Fruit fly (Drosophila melanogaster) whole organism, embryonic: ENCODE results near the gene N.

Source experiments
- Asciz ChIP-seq: fragments of 200-800 bp; sonication (Bioruptor generic); optimal IDR thresholded peaks from 2 replicates; lab custom pipeline; 2017; ENCODE audit warnings: missing biosample characterization, mild to moderate bottlenecking, missing genetic modification characterization, missing genetic modification reagents
- Awh ChIP-seq: fragments of 200-800 bp; sonication (Bioruptor generic); IDR thresholded peaks from 2 replicates; pipeline ENCODE4, ENCODE4 v1.3.6; 2022; ENCODE audit warnings: missing biosample characterization, missing genetic modification characterization
- Blimp-1 ChIP-seq: fragments of 200-800 bp; sonication (Bioruptor generic); optimal IDR thresholded peaks from 3 replicates; lab custom pipeline; 2018; ENCODE audit warnings: missing biosample characterization, missing genetic modification characterization, mild to moderate bottlenecking, moderate library complexity, missing genetic modification reagents
- BtbVII ChIP-seq: fragments of 200-800 bp; sonication (Bioruptor generic); optimal IDR thresholded peaks from 3 replicates; lab custom pipeline; 2017; ENCODE audit warnings: missing biosample characterization, mild to moderate bottlenecking, missing genetic modification characterization
- CG11456 ChIP-seq: fragments of 200-800 bp; sonication (Bioruptor generic); IDR thresholded peaks from 3 replicates; pipeline ENCODE4 v1.3.6; 2022; ENCODE audit warnings: missing biosample characterization, missing genetic modification characterization
- CG11696 ChIP-seq: fragments of 200-800 bp; sonication (Bioruptor generic); IDR thresholded peaks from 2 replicates; pipeline ENCODE4 v1.3.6; 2022; ENCODE audit warnings: missing biosample characterization, missing genetic modification characterization
- CG12104 ChIP-seq: fragments of 200-800 bp; sonication (Bioruptor generic); optimal IDR thresholded peaks from 3 replicates; lab custom pipeline; 2016; ENCODE audit warnings: missing biosample characterization, missing genetic modification characterization
- CG12659 ChIP-seq: fragments of 200-800 bp; sonication (Bioruptor generic); optimal IDR thresholded peaks from 3 replicates; lab custom pipeline; 2017; ENCODE audit warnings: mild to moderate bottlenecking, missing biosample characterization, missing genetic modification reagents, missing genetic modification characterization
- CG15269 ChIP-seq: fragments of 200-800 bp; sonication (Bioruptor generic); optimal IDR thresholded peaks from 2 replicates; lab custom pipeline; 2018; ENCODE audit warnings: missing biosample characterization, mild to moderate bottlenecking, missing genetic modification characterization, moderate library complexity
- CG15601 ChIP-seq: fragments of 200-800 bp; sonication (Bioruptor generic); optimal IDR thresholded peaks from 3 replicates; lab custom pipeline; 2019; ENCODE audit warnings: missing biosample characterization, mild to moderate bottlenecking, missing genetic modification characterization, moderate library complexity
- CG18476 ChIP-seq: fragments of 200-800 bp; sonication (Bioruptor generic); optimal IDR thresholded peaks from 2 replicates; lab custom pipeline; 2016; ENCODE audit warnings: missing biosample characterization, mild to moderate bottlenecking, missing genetic modification characterization
- CG30403 ChIP-seq: fragments of 200-800 bp; sonication (Bioruptor generic); optimal IDR thresholded peaks from 3 replicates; lab custom pipeline; 2016; ENCODE audit warnings: missing biosample characterization, missing genetic modification characterization
- CG7357 ChIP-seq: fragments of 200-800 bp; sonication (Bioruptor generic); IDR thresholded peaks from 3 replicates; pipeline ENCODE4 v1.3.6; 2022; ENCODE audit warnings: missing biosample characterization, missing genetic modification characterization
- CG8290 ChIP-seq, 3 experiments: fragments of 200-800 bp; sonication (Bioruptor generic); optimal IDR thresholded peaks; 2 replicates each; lab custom pipeline; 2016 to 2019; ENCODE audit warnings: missing biosample characterization in 3 of 3, missing genetic modification characterization in 3 of 3, mild to moderate bottlenecking in 2 of 3, moderate library complexity in 1 of 3
- CG9215 ChIP-seq: fragments of 200-800 bp; sonication (Bioruptor generic); IDR thresholded peaks from 2 replicates; pipeline ENCODE4 v1.3.6; 2022; ENCODE audit warnings: missing biosample characterization, missing genetic modification characterization
- CG9797 ChIP-seq: fragments of 200-800 bp; sonication (Bioruptor generic); optimal IDR thresholded peaks from 3 replicates; lab custom pipeline; 2018; ENCODE audit warnings: missing biosample characterization, mild to moderate bottlenecking, missing genetic modification characterization
- Camta ChIP-seq: fragments of 200-800 bp; sonication (Bioruptor generic); optimal IDR thresholded peaks from 2 replicates; lab custom pipeline; 2016; ENCODE audit warnings: missing biosample characterization, missing genetic modification characterization
- Drgx ChIP-seq: fragments of 200-800 bp; sonication (Bioruptor generic); IDR thresholded peaks from 2 replicates; pipeline ENCODE4 v1.3.6; 2022; ENCODE audit warnings: missing biosample characterization, missing genetic modification characterization
- HLH54F ChIP-seq: fragments of 200-800 bp; sonication (Bioruptor generic); optimal IDR thresholded peaks from 3 replicates; lab custom pipeline; 2016; ENCODE audit warnings: missing biosample characterization, missing genetic modification characterization
- Hr51 ChIP-seq, 2 experiments: fragments of 200-800 bp; sonication (Bioruptor generic); optimal IDR thresholded peaks; 2 replicates in 1 of 2; 3 replicates in 1 of 2; lab custom pipeline; 2016 to 2018; ENCODE audit warnings: missing biosample characterization in 2 of 2, missing genetic modification characterization in 2 of 2, mild to moderate bottlenecking in 1 of 2, moderate library complexity in 1 of 2
- Lhr ChIP-seq: fragments of 200-800 bp; sonication (Bioruptor generic); optimal IDR thresholded peaks from 3 replicates; lab custom pipeline; 2017; ENCODE audit warnings: mild to moderate bottlenecking, missing biosample characterization, missing genetic modification reagents, missing genetic modification characterization
- NfI ChIP-seq: fragments of 200-800 bp; sonication (Bioruptor generic); optimal IDR thresholded peaks from 3 replicates; lab custom pipeline; 2018; ENCODE audit warnings: missing biosample characterization, mild to moderate bottlenecking, missing genetic modification characterization, moderate library complexity
- Oli ChIP-seq: fragments of 200-800 bp; sonication (Bioruptor generic); optimal IDR thresholded peaks from 2 replicates; lab custom pipeline; 2018; ENCODE audit warnings: missing biosample characterization, mild to moderate bottlenecking, missing genetic modification characterization, moderate library complexity
- Optix ChIP-seq: fragments of 200-800 bp; sonication (Bioruptor generic); IDR thresholded peaks from 3 replicates; pipeline ENCODE4 v1.3.6; 2022; ENCODE audit warnings: missing biosample characterization, missing genetic modification characterization
- Trl ChIP-seq, 3 experiments: fragments of >200 bp in 2 of 3; fragments of 200-800 bp in 1 of 3; sonication (Bioruptor generic) in 1 of 3; optimal IDR thresholded peaks; 2 replicates in 1 of 3; 3 replicates in 2 of 3; lab custom pipeline; 2016 to 2017; ENCODE audit warnings: missing biosample characterization in 1 of 3, missing genetic modification characterization in 1 of 3
- Usf ChIP-seq: fragments of 200-800 bp; sonication (Bioruptor generic); optimal IDR thresholded peaks from 2 replicates; lab custom pipeline; 2017; ENCODE audit warnings: missing genotype, missing biosample characterization, missing genetic modification characterization
- Xbp1 ChIP-seq: fragments of 200-800 bp; sonication (Bioruptor generic); optimal IDR thresholded peaks from 3 replicates; lab custom pipeline; 2016; ENCODE audit warnings: missing biosample characterization, mild to moderate bottlenecking, missing genetic modification characterization
- Xrp1 ChIP-seq: fragments of 200-800 bp; sonication (Bioruptor generic); IDR thresholded peaks from 2 replicates; pipeline ENCODE4 v1.3.6; 2022; ENCODE audit warnings: missing biosample characterization, missing genetic modification characterization
- abd-A ChIP-seq: fragments of 200-800 bp; sonication (Bioruptor generic); optimal IDR thresholded peaks from 3 replicates; lab custom pipeline; 2019; ENCODE audit warnings: missing biosample characterization, mild to moderate bottlenecking, missing genetic modification characterization, moderate library complexity
- ap ChIP-seq: fragments of 200-800 bp; sonication (Bioruptor generic); IDR thresholded peaks from 2 replicates; pipeline ENCODE4 v1.3.6; 2022; ENCODE audit warnings: missing biosample characterization, missing genetic modification characterization
- chinmo ChIP-seq: fragments of 200-800 bp; sonication (Bioruptor generic); IDR thresholded peaks from 4 replicates; pipeline ENCODE4 v1.3.6; 2022; ENCODE audit warnings: missing biosample characterization, missing genetic modification characterization; ENCODE audit not compliant: partially characterized antibody
- dmrt99B ChIP-seq: fragments of 200-800 bp; sonication (Bioruptor generic); optimal IDR thresholded peaks from 2 replicates; lab custom pipeline; 2018; ENCODE audit warnings: missing biosample characterization, mild to moderate bottlenecking, missing genetic modification characterization, moderate library complexity
- exex ChIP-seq: fragments of 200-800 bp; sonication (Bioruptor generic); optimal IDR thresholded peaks from 4 replicates; lab custom pipeline; 2018; ENCODE audit warnings: missing biosample characterization, mild to moderate bottlenecking, missing genetic modification characterization, moderate library complexity
- fd3F ChIP-seq: fragments of 200-800 bp; sonication (Bioruptor generic); optimal IDR thresholded peaks from 2 replicates; lab custom pipeline; 2018; ENCODE audit warnings: missing biosample characterization, mild to moderate bottlenecking, missing genetic modification characterization, moderate library complexity
- ftz-f1 ChIP-seq: fragments of 200-800 bp; sonication (Bioruptor generic); optimal IDR thresholded peaks from 2 replicates; lab custom pipeline; 2016; ENCODE audit warnings: missing biosample characterization, missing genetic modification characterization
- gsb-n ChIP-seq: fragments of 200-800 bp; sonication (Bioruptor generic); optimal IDR thresholded peaks from 3 replicates; lab custom pipeline; 2018; ENCODE audit warnings: missing biosample characterization, mild to moderate bottlenecking, missing genetic modification characterization
- ind ChIP-seq: fragments of 200-800 bp; sonication (Bioruptor generic); optimal IDR thresholded peaks from 3 replicates; lab custom pipeline; 2016; ENCODE audit warnings: missing biosample characterization, missing genetic modification characterization
- inv ChIP-seq: fragments of 200-800 bp; sonication (Bioruptor generic); IDR thresholded peaks from 2 replicates; pipeline ENCODE4 v1.3.6; 2022; ENCODE audit warnings: missing biosample characterization, missing genetic modification characterization; ENCODE audit not compliant: partially characterized antibody
- klu ChIP-seq: fragments of 200-800 bp; sonication (Bioruptor generic); IDR thresholded peaks from 2 replicates; pipeline ENCODE4 v1.3.6; 2022; ENCODE audit warnings: missing biosample characterization, missing genetic modification characterization
- lmd ChIP-seq: fragments of 200-800 bp; sonication (Bioruptor generic); IDR thresholded peaks from 2 replicates; pipeline ENCODE4 v1.3.6; 2022; ENCODE audit warnings: missing biosample characterization, missing genetic modification characterization
- nmo ChIP-seq: fragments of 200-800 bp; sonication (Bioruptor generic); optimal IDR thresholded peaks from 2 replicates; lab custom pipeline; 2018; ENCODE audit warnings: missing biosample characterization, mild to moderate bottlenecking, missing genetic modification characterization, moderate library complexity
- run ChIP-seq: fragments of 200-800 bp; sonication (Bioruptor generic); optimal IDR thresholded peaks from 3 replicates; lab custom pipeline; 2018; ENCODE audit warnings: missing biosample characterization, mild to moderate bottlenecking, missing genetic modification characterization
- sd ChIP-seq: fragments of 200-800 bp; sonication (Bioruptor generic); optimal IDR thresholded peaks from 3 replicates; lab custom pipeline; 2018; ENCODE audit warnings: missing biosample characterization, mild to moderate bottlenecking, missing genetic modification characterization, moderate library complexity
- sob ChIP-seq: fragments of 200-800 bp; sonication (Bioruptor generic); IDR thresholded peaks from 2 replicates; pipeline ENCODE4 v1.3.6; 2022; ENCODE audit warnings: missing biosample characterization, missing genetic modification characterization
- stwl ChIP-seq: fragments of 200-800 bp; sonication (Bioruptor generic); optimal IDR thresholded peaks from 3 replicates; lab custom pipeline; 2018; ENCODE audit warnings: missing biosample characterization, mild to moderate bottlenecking, missing genetic modification characterization, moderate library complexity
- twi ChIP-seq: fragments of 200-800 bp; optimal IDR thresholded peaks from 2 replicates; lab custom pipeline; 2019; ENCODE audit warnings: missing biosample characterization, mild to moderate bottlenecking, missing genetic modification characterization, moderate library complexity
- zen ChIP-seq: fragments of 200-800 bp; sonication (Bioruptor generic); optimal IDR thresholded peaks from 3 replicates; lab custom pipeline; 2018; ENCODE audit warnings: missing biosample characterization, mild to moderate bottlenecking, missing genetic modification characterization, moderate library complexity
- zen2 ChIP-seq: fragments of 200-800 bp; sonication (Bioruptor generic); IDR thresholded peaks from 3 replicates; pipeline ENCODE4 v1.3.6; 2022; ENCODE audit warnings: missing biosample characterization, missing genetic modification characterization; ENCODE audit not compliant: partially characterized antibody

N gene

DNA sequence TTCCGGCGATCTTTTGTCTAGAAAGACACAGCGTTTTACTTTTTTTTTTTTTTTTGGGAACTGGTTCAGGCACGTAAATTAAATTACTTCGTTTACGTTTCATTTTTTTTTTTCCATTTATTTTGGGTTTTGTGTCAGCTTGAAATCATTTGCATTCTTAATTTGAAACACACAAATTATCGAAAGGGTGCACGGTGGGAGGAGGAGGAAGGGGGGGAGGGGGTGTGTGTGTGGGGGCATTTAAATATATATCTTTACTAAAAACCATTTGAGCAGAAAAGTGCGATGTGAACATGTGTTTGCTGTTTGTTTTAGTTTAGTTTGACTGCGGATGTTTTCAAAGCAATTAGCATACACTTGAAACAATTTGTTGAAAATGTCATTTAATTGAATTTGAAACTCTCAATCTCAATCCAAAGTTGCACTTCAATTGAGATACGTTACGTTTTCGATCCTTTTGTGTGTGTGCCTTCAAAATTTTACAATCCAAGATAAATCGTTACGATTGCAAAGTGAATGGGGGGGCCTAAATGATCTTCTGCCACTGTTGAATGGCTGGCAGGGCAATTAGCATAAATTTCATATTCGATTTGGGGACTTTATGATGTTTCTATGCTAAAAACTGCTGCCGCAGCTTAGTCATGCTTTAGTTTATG, 22.5 kb downstream of the N start (continued):
- TF ChIP-seq ap (GFP tag; lab: Robert Waterston, UW) (no peak), exex (no peak), zen2 (GFP tag; lab: Robert Waterston, UW) (no peak), chinmo (GFP tag; lab: Robert Waterston, UW) (0 out of 4 replicates have a peak, but pooled peaks have one; percentile 22), zen (tag; lab: Kevin White, UChicago) (no peak), Lhr (no peak), klu (0 out of 2 replicates have a peak, but pooled peaks have one; percentile 14), CG15601 (tag; lab: Kevin White, UChicago) (no peak), CG11456 (GFP tag; lab: Robert Waterston, UW) (no peak), inv (no peak), Xrp1 (GFP tag; lab: Robert Waterston, UW) (0 out of 2 replicates have a peak, but pooled peaks have one; percentile 8), CG30403 (GFP tag; lab: Kevin White, UChicago) (peak; percentile 45), CG12659 (peak; percentile 29), ftz-f1 (GFP tag; lab: Kevin White, UChicago) (no peak), Oli (tag; lab: Kevin White, UChicago) (peak; percentile 8), Blimp-1 (GFP tag; lab: Kevin White, UChicago) (no peak), Awh (GFP tag; lab: Robert Waterston, UW) (peak; percentile 85), CG15269 (peak; percentile 54), BtbVII (GFP tag; lab: Kevin White, UChicago) (no peak), NfI (GFP tag; lab: Kevin White, UChicago) (peak; percentile 27), Hr51 (GFP tag; optimal IDR thresholded peaks at IDR 0.05; lab: Kevin White, UChicago) (peak in 1 of 2 experiments; percentile 42), sd (peak; percentile 19), Trl (optimal IDR thresholded peaks at IDR 0.05; lab: Kevin White, UChicago) (no peak), Trl (GFP tag; optimal IDR thresholded peaks at IDR 0.05; lab: Kevin White, UChicago) (peak; percentile 13), abd-A (tag; lab: Kevin White, UChicago) (peak; percentile 86), nmo (GFP tag; lab: Kevin White, UChicago) (peak; percentile 18), gsb-n (tag; lab: Kevin White, UChicago) (no peak), sob (no peak), stwl (tag; lab: Kevin White, UChicago) (no peak), CG12104 (GFP tag; lab: Kevin White, UChicago) (no peak), lmd (GFP tag; lab: Robert Waterston, UW) (no peak), CG9215 (0 out of 2 replicates have a peak, but pooled peaks have one; percentile 19), Camta (GFP tag; lab: Kevin White, UChicago) (no peak), ind (GFP tag; lab: Kevin White, UChicago) (peak; percentile 26), CG9797 (GFP tag; lab: Kevin White, UChicago) (no peak), twi (tag; lab: Kevin White, UChicago) (no peak), dmrt99B (peak; percentile 31), CG18476 (GFP tag; lab: Kevin White, UChicago) (no peak), Asciz (GFP tag; lab: Kevin White, UChicago) (no peak), Xbp1 (GFP tag; lab: Kevin White, UChicago) (peak; percentile 2), CG8290 (GFP tag; optimal IDR thresholded peaks at IDR 0.05; lab: Kevin White, UChicago) (no peak), CG8290 (tag; optimal IDR thresholded peaks at IDR 0.05; lab: Kevin White, UChicago) (peak in 1 of 2 experiments; percentile 66), run (tag; lab: Kevin White, UChicago) (no peak), Drgx (no peak), fd3F (peak; percentile 20), CG7357 (GFP tag; lab: Robert Waterston, UW) (peak; percentile 34; the same call in 1 of the 3 replicates), CG11696 (GFP tag; lab: Robert Waterston, UW) (no peak), HLH54F (GFP tag; lab: Kevin White, UChicago) (peak; percentile 0), Optix (GFP tag; lab: Robert Waterston, UW) (no peak), Usf (no peak)
